Fruit fly (Drosophila melanogaster) whole organism, prepupa: ENCODE results near the gene Rbp9.

ENCODE experiments used
- CG10631 ChIP-seq: fragments of 200-800 bp; sonication (Bioruptor generic); optimal IDR thresholded peaks from 2 replicates; lab custom pipeline; 2016; ENCODE audit warnings: missing biosample characterization, missing genetic modification characterization
- CG10669 ChIP-seq: fragments of 200-800 bp; sonication (Bioruptor generic); optimal IDR thresholded peaks from 3 replicates; lab custom pipeline; 2018; ENCODE audit warnings: missing biosample characterization, mild to moderate bottlenecking, missing genetic modification characterization, moderate library complexity
- CG11294 ChIP-seq: fragments of 200-800 bp; sonication (Bioruptor generic); IDR thresholded peaks from 2 replicates; pipeline ENCODE4 v1.3.6; 2022; ENCODE audit warnings: missing biosample characterization, missing genetic modification characterization
- CG11762 ChIP-seq: fragments of 200-800 bp; sonication (Bioruptor generic); optimal IDR thresholded peaks from 3 replicates; lab custom pipeline; 2016; ENCODE audit warnings: missing biosample characterization, missing genetic modification characterization; ENCODE audit not compliant: insufficient read depth
- CG11902 ChIP-seq: fragments of 200-800 bp; sonication (Bioruptor generic); optimal IDR thresholded peaks from 3 replicates; lab custom pipeline; 2016; ENCODE audit warnings: missing biosample characterization, missing genetic modification characterization
- CG15336 ChIP-seq: fragments of 200-800 bp; sonication (Bioruptor generic); IDR thresholded peaks from 2 replicates; pipeline ENCODE4 v1.3.6; 2022; ENCODE audit warnings: missing biosample characterization, missing genetic modification characterization
- CG1621 ChIP-seq: fragments of 200-800 bp; sonication (Bioruptor generic); optimal IDR thresholded peaks from 3 replicates; lab custom pipeline; 2018; ENCODE audit warnings: missing biosample characterization, mild to moderate bottlenecking, missing genetic modification characterization
- CG16779 ChIP-seq: fragments of 200-800 bp; sonication (Bioruptor generic); optimal IDR thresholded peaks from 3 replicates; lab custom pipeline; 2017; ENCODE audit warnings: missing biosample characterization, mild to moderate bottlenecking, missing genetic modification characterization
- CG3032 ChIP-seq: fragments of 200-800 bp; optimal IDR thresholded peaks from 2 replicates; lab custom pipeline; 2019; ENCODE audit warnings: missing biosample characterization, mild to moderate bottlenecking, missing genetic modification characterization, moderate library complexity
- CG31627 ChIP-seq: fragments of 200-800 bp; sonication (Bioruptor generic); optimal IDR thresholded peaks from 3 replicates; lab custom pipeline; 2016; ENCODE audit warnings: missing biosample characterization, missing genetic modification characterization
- CG32006 ChIP-seq: fragments of 200-800 bp; sonication (Bioruptor generic); optimal IDR thresholded peaks from 3 replicates; lab custom pipeline; 2017; ENCODE audit warnings: missing biosample characterization, mild to moderate bottlenecking, missing genetic modification characterization
- CG34406 ChIP-seq: fragments of 200-800 bp; sonication (Bioruptor generic); optimal IDR thresholded peaks from 3 replicates; lab custom pipeline; 2016; ENCODE audit warnings: missing biosample characterization, missing genetic modification characterization
- CG3919 ChIP-seq: fragments of 200-800 bp; sonication (Bioruptor generic); optimal IDR thresholded peaks from 3 replicates; lab custom pipeline; 2016; ENCODE audit warnings: missing biosample characterization, missing genetic modification characterization
- CG4318 ChIP-seq: fragments of 200-800 bp; sonication (Bioruptor generic); optimal IDR thresholded peaks from 3 replicates; lab custom pipeline; 2017; ENCODE audit warnings: missing biosample characterization, mild to moderate bottlenecking, missing genetic modification characterization
- CG6163 ChIP-seq: fragments of 200-800 bp; sonication (Bioruptor generic); IDR thresholded peaks from 3 replicates; pipeline ENCODE4 v1.3.6; 2022; ENCODE audit warnings: missing biosample characterization, missing genetic modification characterization
- CG6276 ChIP-seq: fragments of 200-800 bp; sonication (Bioruptor generic); optimal IDR thresholded peaks from 2 replicates; lab custom pipeline; 2017; ENCODE audit warnings: missing biosample characterization, mild to moderate bottlenecking, missing genetic modification characterization
- CG6792 ChIP-seq: fragments of 200-800 bp; sonication (Bioruptor generic); optimal IDR thresholded peaks from 3 replicates; lab custom pipeline; 2016; ENCODE audit warnings: missing biosample characterization, missing genetic modification characterization
- CG6808 ChIP-seq: fragments of 200-800 bp; sonication (Bioruptor generic); optimal IDR thresholded peaks from 3 replicates; lab custom pipeline; 2017; ENCODE audit warnings: missing biosample characterization, missing genetic modification characterization, mild to moderate bottlenecking, moderate library complexity, missing genetic modification reagents
- CG8119 ChIP-seq: fragments of 200-800 bp; sonication (Bioruptor generic); IDR thresholded peaks from 3 replicates; pipeline ENCODE4 v1.3.6; 2022; ENCODE audit warnings: missing biosample characterization, missing genetic modification characterization
- CG8319 ChIP-seq: fragments of 200-800 bp; sonication (Bioruptor generic); optimal IDR thresholded peaks from 3 replicates; lab custom pipeline; 2016; ENCODE audit warnings: missing biosample characterization, missing genetic modification characterization
- CG8632 ChIP-seq: fragments of 200-800 bp; sonication (Bioruptor generic); optimal IDR thresholded peaks from 3 replicates; lab custom pipeline; 2016; ENCODE audit warnings: missing biosample characterization, missing genetic modification characterization
- CG9139 ChIP-seq: fragments of 200-800 bp; sonication (Bioruptor generic); optimal IDR thresholded peaks from 3 replicates; lab custom pipeline; 2017; ENCODE audit warnings: missing biosample characterization, mild to moderate bottlenecking, missing genetic modification characterization
- Eip75B ChIP-seq: fragments of 200-800 bp; sonication (Bioruptor generic); optimal IDR thresholded peaks from 3 replicates; lab custom pipeline; 2016; ENCODE audit warnings: missing biosample characterization, missing genetic modification characterization
- Eip78C ChIP-seq: fragments of 200-800 bp; sonication (Bioruptor generic); peaks from one replicate; lab custom pipeline; 2016; ENCODE audit warnings: missing biosample characterization, missing genetic modification characterization
- Ets96B ChIP-seq: fragments of 200-800 bp; optimal IDR thresholded peaks from 2 replicates; lab custom pipeline; 2019; ENCODE audit warnings: missing biosample characterization, mild to moderate bottlenecking, missing genetic modification characterization, moderate library complexity
- Gug ChIP-seq: fragments of 200-800 bp; sonication (Bioruptor generic); IDR thresholded peaks from 2 replicates; pipeline ENCODE4 v1.3.6; 2022; ENCODE audit warnings: missing biosample characterization, missing genetic modification characterization
- Hr38 ChIP-seq: sonication (Bioruptor generic); optimal IDR thresholded peaks from 2 replicates; lab custom pipeline; 2016; ENCODE audit warnings: missing biosample characterization, missing genetic modification characterization
- Hr39 ChIP-seq: fragments of 200-800 bp; sonication (Bioruptor generic); optimal IDR thresholded peaks from 2 replicates; lab custom pipeline; 2016; ENCODE audit warnings: missing biosample characterization, missing genetic modification characterization
- Hr4 ChIP-seq: fragments of 200-800 bp; sonication (Bioruptor generic); optimal IDR thresholded peaks from 3 replicates; lab custom pipeline; 2016; ENCODE audit warnings: missing biosample characterization, missing genetic modification characterization
- Lpt ChIP-seq: fragments of 200-800 bp; sonication (Bioruptor generic); optimal IDR thresholded peaks from 3 replicates; lab custom pipeline; 2016; ENCODE audit warnings: missing biosample characterization, missing genetic modification characterization
- Met ChIP-seq: fragments of 200-800 bp; sonication (Bioruptor generic); optimal IDR thresholded peaks from 3 replicates; lab custom pipeline; 2016; ENCODE audit warnings: missing biosample characterization, missing genetic modification characterization
- OdsH ChIP-seq: fragments of 200-800 bp; sonication (Bioruptor generic); optimal IDR thresholded peaks from 3 replicates; lab custom pipeline; 2016; ENCODE audit warnings: missing biosample characterization, missing genetic modification characterization
- Smox ChIP-seq: fragments of 200-800 bp; sonication (Bioruptor generic); optimal IDR thresholded peaks from 3 replicates; lab custom pipeline; 2016; ENCODE audit warnings: missing biosample characterization, missing genetic modification characterization
- Sox14 ChIP-seq: fragments of 200-800 bp; sonication (Bioruptor generic); optimal IDR thresholded peaks from 3 replicates; lab custom pipeline; 2016; ENCODE audit warnings: missing biosample characterization, missing genetic modification characterization
- Sox15 ChIP-seq: fragments of 200-800 bp; sonication (Bioruptor generic); optimal IDR thresholded peaks from 3 replicates; lab custom pipeline; 2016; ENCODE audit warnings: missing biosample characterization, missing genetic modification characterization
- achi ChIP-seq: fragments of 200-800 bp; sonication (Bioruptor generic); optimal IDR thresholded peaks from 3 replicates; lab custom pipeline; 2016; ENCODE audit warnings: missing biosample characterization, missing genetic modification characterization
- acj6 ChIP-seq: fragments of 200-800 bp; sonication (Bioruptor generic); optimal IDR thresholded peaks from 3 replicates; lab custom pipeline; 2016; ENCODE audit warnings: missing biosample characterization, missing genetic modification characterization
- cyc ChIP-seq: fragments of 200-800 bp; sonication (Bioruptor generic); optimal IDR thresholded peaks from 3 replicates; lab custom pipeline; 2016; ENCODE audit warnings: missing biosample characterization, missing genetic modification characterization
- dsx ChIP-seq: fragments of 200-800 bp; optimal IDR thresholded peaks from 3 replicates; lab custom pipeline; 2019; ENCODE audit warnings: missing biosample characterization, mild to moderate bottlenecking, missing genetic modification characterization, moderate library complexity; ENCODE audit not compliant: poor library complexity, severe bottlenecking
- eg ChIP-seq: fragments of 200-800 bp; sonication (Bioruptor generic); IDR thresholded peaks from 3 replicates; pipeline ENCODE4 v1.3.6; 2022; ENCODE audit warnings: missing biosample characterization, missing genetic modification characterization
- esn ChIP-seq: fragments of 200-800 bp; sonication (Bioruptor generic); optimal IDR thresholded peaks from 2 replicates; lab custom pipeline; 2016; ENCODE audit warnings: missing biosample characterization, mild to moderate bottlenecking, missing genetic modification characterization, moderate library complexity
- fd59A ChIP-seq: fragments of 200-800 bp; sonication (Bioruptor generic); optimal IDR thresholded peaks from 2 replicates; lab custom pipeline; 2017; ENCODE audit warnings: missing biosample characterization, mild to moderate bottlenecking, missing genetic modification characterization, missing genetic modification reagents
- fd85E ChIP-seq: fragments of 200-800 bp; sonication (Bioruptor generic); optimal IDR thresholded peaks from 3 replicates; lab custom pipeline; 2016; ENCODE audit warnings: missing biosample characterization, missing genetic modification characterization
- lz ChIP-seq: fragments of 200-800 bp; sonication (Bioruptor generic); optimal IDR thresholded peaks from 3 replicates; lab custom pipeline; 2016; ENCODE audit warnings: missing biosample characterization, missing genetic modification characterization
- pdm3 ChIP-seq: fragments of 200-800 bp; sonication (Bioruptor generic); optimal IDR thresholded peaks from 3 replicates; lab custom pipeline; 2016; ENCODE audit warnings: missing biosample characterization, missing genetic modification characterization
- salr ChIP-seq, 2 experiments: fragments of 200-800 bp; sonication (Bioruptor generic); optimal IDR thresholded peaks; 3 replicates each; lab custom pipeline; 2016 to 2018; ENCODE audit warnings: missing biosample characterization in 2 of 2, missing genetic modification characterization in 2 of 2, mild to moderate bottlenecking in 1 of 2
- ss ChIP-seq, 2 experiments: fragments of 200-800 bp; sonication (Bioruptor generic); optimal IDR thresholded peaks; 2 replicates in 1 of 2; 3 replicates in 1 of 2; lab custom pipeline; 2017 to 2018; ENCODE audit warnings: mild to moderate bottlenecking in 2 of 2, missing biosample characterization in 2 of 2, missing genetic modification characterization in 2 of 2, moderate library complexity in 1 of 2
- topi ChIP-seq: fragments of 200-800 bp; sonication (Bioruptor generic); optimal IDR thresholded peaks from 3 replicates; lab custom pipeline; 2016; ENCODE audit warnings: missing biosample characterization, missing genetic modification characterization
- vri ChIP-seq: fragments of 200-800 bp; sonication (Bioruptor generic); optimal IDR thresholded peaks from 3 replicates; lab custom pipeline; 2016; ENCODE audit warnings: missing biosample characterization, mild to moderate bottlenecking, missing genetic modification characterization

Rbp9 gene

DNA sequence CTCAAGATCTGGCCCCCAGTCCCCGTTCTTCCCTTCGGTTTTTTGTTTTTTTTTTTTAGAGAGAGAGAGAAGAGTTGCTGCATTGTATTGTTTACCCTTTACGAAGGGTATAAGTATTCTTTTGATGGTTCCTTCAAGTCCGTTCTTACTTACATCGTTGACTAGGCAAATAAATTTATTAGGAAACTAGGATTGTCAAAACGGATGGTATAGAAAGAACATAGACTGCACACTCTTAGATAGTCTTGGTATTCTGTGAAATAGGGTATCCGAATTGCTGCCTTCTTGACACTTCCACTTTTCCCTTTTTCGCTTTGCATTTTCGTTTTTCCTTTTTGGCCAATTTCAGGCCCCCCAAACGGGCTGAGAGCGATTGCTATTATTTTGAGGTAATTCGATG is 56.9 kb downstream of the Rbp9 start (continued):
- TF ChIP-seq Hr38 (no peak), Hr39 (peak; percentile 90), CG8119 (peak; percentile 50; the same call in 1 of the 3 replicates), CG6792 (GFP tag; lab: Kevin White, UChicago) (peak; percentile 82), acj6 (GFP tag; lab: Kevin White, UChicago) (peak; percentile 83), CG1621 (tag; lab: Kevin White, UChicago) (peak; percentile 68), CG34406 (GFP tag; lab: Kevin White, UChicago) (peak; percentile 81), Sox15 (peak; percentile 76)

- TF ChIP-seq Lpt (GFP tag; lab: Kevin White, UChicago) (peak; percentile 71), fd85E (no peak), CG15336 (peak; percentile 70), CG34406 (GFP tag; lab: Kevin White, UChicago) (peak; percentile 35), Sox14 (peak; percentile 60), CG6163 (GFP tag; lab: Robert Waterston, UW) (peak; percentile 89), topi (GFP tag; lab: Kevin White, UChicago) (peak; percentile 54), cyc (GFP tag; lab: Kevin White, UChicago) (peak; percentile 24), eg (peak; percentile 82), CG3919 (GFP tag; lab: Kevin White, UChicago) (peak; percentile 70), Hr39 (peak; percentile 48), vri (GFP tag; lab: Kevin White, UChicago) (peak; percentile 12), CG11294 (GFP tag; lab: Robert Waterston, UW) (peak; percentile 62; the same call in 1 of the 2 replicates), achi (GFP tag; lab: Kevin White, UChicago) (peak; percentile 58), pdm3 (GFP tag; lab: Kevin White, UChicago) (peak; percentile 62), esn (GFP tag; lab: Kevin White, UChicago) (peak; percentile 53), Sox15 (no peak), CG31627 (GFP tag; lab: Kevin White, UChicago) (peak; percentile 37), OdsH (GFP tag; lab: Kevin White, UChicago) (no peak), CG6276 (peak; percentile 72), Met (GFP tag; lab: Kevin White, UChicago) (no peak), CG3032 (tag; lab: Kevin White, UChicago) (peak; percentile 33), CG8632 (GFP tag; lab: Kevin White, UChicago) (peak; percentile 42), CG16779 (peak; percentile 18), ss (GFP tag; optimal IDR thresholded peaks at IDR 0.05; lab: Kevin White, UChicago) (peak in 1 of 2 experiments; percentile 9), CG11762 (GFP tag; lab: Kevin White, UChicago) (peak; percentile 37), salr (GFP tag; optimal IDR thresholded peaks at IDR 0.05; lab: Kevin White, UChicago) (peak in 1 of 2 experiments; percentile 61), Ets96B (tag; lab: Kevin White, UChicago) (peak; percentile 46), Smox (GFP tag; lab: Kevin White, UChicago) (no peak), CG8319 (no peak), CG1621 (tag; lab: Kevin White, UChicago) (peak; percentile 21), CG8119 (peak; percentile 76), Eip78C (peak; percentile 86), CG9139 (GFP tag; lab: Kevin White, UChicago) (no peak), CG11902 (GFP tag; lab: Kevin White, UChicago) (no peak), fd59A (peak; percentile 27), CG10669 (no peak), Gug (GFP tag; lab: Robert Waterston, UW) (peak; percentile 64), CG6808 (GFP tag; lab: Kevin White, UChicago) (no peak), Hr38 (no peak), Hr4 (GFP tag; lab: Kevin White, UChicago) (peak; percentile 83), CG4318 (no peak), CG6792 (GFP tag; lab: Kevin White, UChicago) (peak; percentile 37), dsx (GFP tag; lab: Kevin White, UChicago) (peak; percentile 38), Eip75B (GFP tag; lab: Kevin White, UChicago) (peak; percentile 41), lz (peak; percentile 43), CG10631 (GFP tag; lab: Kevin White, UChicago) (no peak), CG32006 (peak; percentile 86)
These were observed 58.2 kb downstream of the Rbp9 start for dm6 chr2L:3012780-3013179.
